Fruit fly (Drosophila melanogaster): ENCODE data around the gene peb.
A peak's percentile ranks its signal among the peaks of the same experiment; 100 is the strongest.

The peb gene

DNA sequence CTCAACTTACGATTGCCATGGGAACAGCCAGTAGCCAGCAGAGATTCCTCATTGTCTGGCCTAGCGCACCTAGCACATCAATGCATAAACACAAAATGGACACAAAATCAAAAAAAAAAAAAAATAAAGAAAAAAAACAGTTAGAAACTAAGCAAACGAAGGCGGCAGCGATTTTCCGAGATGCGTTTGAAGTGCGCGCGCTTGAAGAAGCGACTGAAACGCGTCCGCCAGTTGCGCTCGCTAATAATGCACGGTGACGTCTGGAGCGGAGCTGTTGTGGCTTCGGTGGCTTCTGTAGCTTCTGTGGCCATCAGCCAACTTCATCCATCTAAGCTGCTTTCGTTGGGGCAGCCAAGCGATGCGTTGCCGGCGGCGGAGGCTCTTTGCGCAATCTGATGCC, 37.0 kb downstream of the peb start, which contains the start of gene CG15473:
TSS of gene CG15473 (minus strand) at position 101 of the 400 bp plus-strand sequence.
- TF ChIP-seq CG8478 (optimal IDR thresholded peaks at IDR 0.05) (no peak), CTCF (optimal IDR thresholded peaks at IDR 0.05) (no peak)

DNA sequence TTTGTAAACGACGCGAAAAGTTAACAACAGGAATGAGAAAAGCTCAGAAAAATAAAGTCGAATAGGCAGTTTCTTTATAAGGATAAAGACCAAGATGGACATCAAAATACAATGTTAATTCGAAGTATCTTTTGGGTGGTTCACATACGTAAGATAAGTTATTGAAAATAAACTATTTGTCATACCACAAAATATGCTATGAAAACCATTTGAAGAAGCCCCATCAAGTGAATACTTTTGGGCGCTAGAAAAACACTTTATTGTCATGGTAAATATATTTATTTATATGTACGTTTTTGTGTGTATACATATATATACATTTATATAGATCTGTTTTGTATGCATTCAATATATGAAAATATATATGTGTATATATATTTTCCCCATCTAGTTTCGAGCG, 40.5 kb downstream of the peb start:
- TF ChIP-seq CG8478 (optimal IDR thresholded peaks at IDR 0.05) (no peak), CTCF (optimal IDR thresholded peaks at IDR 0.05) (no peak)

dm6 chrX:4660642-4661252, 43.4 kb downstream of the peb start:
- no peak for TF ChIP-seq CTCF (optimal IDR thresholded peaks at IDR 0.05)
- TF ChIP-seq CG8478 (optimal IDR thresholded peaks at IDR 0.05), result no peak

- TF ChIP-seq CTCF (optimal IDR thresholded peaks at IDR 0.05) (no peak), CG8478 (optimal IDR thresholded peaks at IDR 0.05) (no peak)
These were observed 46.7 kb downstream of the peb start for dm6 chrX:4664107-4664506.

DNA sequence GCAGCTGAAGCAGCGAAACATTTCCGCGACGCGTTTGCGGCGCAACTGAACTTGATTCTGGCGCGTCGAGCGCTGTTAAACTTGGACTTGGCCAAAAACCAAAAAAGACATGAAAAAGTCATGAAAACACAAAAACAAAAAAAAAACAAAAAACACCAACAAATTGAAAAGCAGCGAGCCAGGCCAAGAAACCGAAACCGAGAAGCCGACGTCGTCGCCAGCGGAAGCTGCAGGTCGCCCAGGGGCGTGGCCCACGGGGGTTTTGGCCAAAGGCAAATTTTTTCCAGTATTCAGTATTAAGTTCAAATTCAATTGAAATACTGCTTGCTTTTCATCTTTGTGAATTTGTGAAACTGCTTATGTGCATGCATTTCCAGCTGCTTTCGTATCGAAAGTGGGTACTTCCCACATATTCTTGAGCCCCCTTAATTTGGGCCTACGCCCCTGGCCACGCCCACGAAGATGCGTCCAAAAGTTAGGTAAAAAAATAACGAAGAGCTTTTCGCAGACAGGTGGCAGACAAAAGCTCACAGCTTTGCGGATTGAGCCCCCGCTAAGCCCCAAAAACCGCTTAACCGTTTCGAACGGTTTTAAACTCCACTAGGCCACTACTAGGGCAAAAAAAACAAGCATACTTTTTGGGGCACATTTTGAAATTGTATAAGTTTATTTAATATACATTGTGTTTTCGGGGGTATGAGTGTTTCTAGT, 49.4 kb downstream of the peb start, which contains the start of gene CG3009:
TSS of gene CG3009 (minus strand) at position 51 of the 711 bp plus-strand sequence.
- no peak for TF ChIP-seq CG8478 (optimal IDR thresholded peaks at IDR 0.05)
- peak; percentile 36 to 59 for TF ChIP-seq CTCF (optimal IDR thresholded peaks at IDR 0.05)

- TF ChIP-seq CTCF (optimal IDR thresholded peaks at IDR 0.05), result no peak
- TF ChIP-seq CG8478 (optimal IDR thresholded peaks at IDR 0.05), result no peak
These were observed 52.1 kb downstream of the peb start for dm6 chrX:4669438-4669837.

DNA sequence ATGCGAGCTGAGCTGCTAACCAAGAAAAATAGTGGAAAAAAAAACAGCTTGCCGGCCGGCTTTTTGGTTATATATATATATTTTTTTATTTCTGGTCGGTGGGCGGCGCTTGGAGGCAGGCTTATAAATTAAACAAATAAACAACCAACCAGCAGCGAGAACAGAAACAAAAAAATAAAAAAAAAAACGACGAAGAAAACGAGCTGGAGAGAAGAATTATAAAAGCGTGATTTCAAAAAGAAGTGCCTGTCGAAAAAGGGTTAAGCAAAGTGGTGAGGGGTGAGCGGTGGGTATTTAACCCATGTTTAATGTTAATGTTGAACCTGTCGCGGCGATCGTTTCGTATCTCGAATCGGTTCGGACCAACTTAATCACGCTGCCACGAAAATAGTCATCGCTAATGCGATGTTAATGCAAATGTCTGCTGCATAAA, 53.8 kb downstream of the peb start:
- TF ChIP-seq CG8478 (optimal IDR thresholded peaks at IDR 0.05) (no peak), CTCF (optimal IDR thresholded peaks at IDR 0.05) (no peak)

dm6 chrX:4675054-4675453, 57.7 kb downstream of the peb start:
- TF ChIP-seq CTCF (optimal IDR thresholded peaks at IDR 0.05) (no peak), CG8478 (optimal IDR thresholded peaks at IDR 0.05) (no peak)

Data from S2 (cell line).